Worm (Caenorhabditis elegans): ENCODE data around the gene Y41D4A.6.
A peak's percentile ranks its signal among the peaks of the same experiment; 100 is the strongest.

Y41D4A.6 gene

DNA sequence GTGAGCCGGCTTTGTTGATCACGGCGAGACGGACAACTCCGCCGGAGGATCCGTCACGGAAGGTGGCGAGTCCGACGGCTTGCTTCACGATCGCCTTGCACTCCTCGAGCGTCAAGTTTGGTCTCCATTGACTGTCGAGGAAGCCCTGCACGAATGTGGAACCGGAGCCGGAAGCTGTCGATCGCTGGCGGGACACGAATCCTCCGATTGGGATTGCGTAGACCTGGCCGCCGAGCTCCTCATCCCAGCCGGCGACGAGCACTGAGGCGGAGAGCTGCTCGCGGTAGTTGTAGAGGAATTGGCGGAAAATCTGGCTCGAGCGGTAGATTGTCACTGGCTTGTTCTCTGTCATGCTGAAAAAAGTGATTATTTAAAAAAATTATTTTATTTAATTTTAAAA, 36.3 kb downstream of the Y41D4A.6 start:
- no peak for TF ChIP-seq nhr-23 (tag; optimal IDR thresholded peaks at IDR 0.05)
- TF ChIP-seq nhr-25 (tag; optimal IDR thresholded peaks at IDR 0.05), result no peak
- no peak for TF ChIP-seq fkh-10 (GFP tag; optimal IDR thresholded peaks at IDR 0.05)
- TF ChIP-seq lin-39 (tag; optimal IDR thresholded peaks at IDR 0.05), result no peak
- TF ChIP-seq eor-1 (tag; optimal IDR thresholded peaks at IDR 0.05), result no peak
- no peak for TF ChIP-seq fkh-2 (tag; optimal IDR thresholded peaks at IDR 0.05)
- TF ChIP-seq ceh-28 (tag; optimal IDR thresholded peaks at IDR 0.05), result no peak
- TF ChIP-seq pha-4 (tag; optimal IDR thresholded peaks at IDR 0.05), result no peak
- no peak for TF ChIP-seq unc-62 (GFP tag; optimal IDR thresholded peaks at IDR 0.05)
- no peak for TF ChIP-seq nfya-1 (tag; optimal IDR thresholded peaks at IDR 0.05; ENCODE audit: insufficient read depth)
- no peak for TF ChIP-seq ztf-11 (tag; optimal IDR thresholded peaks at IDR 0.05)
- no peak for TF ChIP-seq ztf-4 (tag; optimal IDR thresholded peaks at IDR 0.05)
- TF ChIP-seq ceh-82 (tag; optimal IDR thresholded peaks at IDR 0.05), result no peak
- TF ChIP-seq lsy-12 (tag; optimal IDR thresholded peaks at IDR 0.05), result no peak
- no peak for TF ChIP-seq aly-2 (tag; optimal IDR thresholded peaks at IDR 0.05)
- TF ChIP-seq nhr-12 (tag; optimal IDR thresholded peaks at IDR 0.05), result no peak
- no peak for TF ChIP-seq elt-2 (tag; optimal IDR thresholded peaks at IDR 0.05)

DNA sequence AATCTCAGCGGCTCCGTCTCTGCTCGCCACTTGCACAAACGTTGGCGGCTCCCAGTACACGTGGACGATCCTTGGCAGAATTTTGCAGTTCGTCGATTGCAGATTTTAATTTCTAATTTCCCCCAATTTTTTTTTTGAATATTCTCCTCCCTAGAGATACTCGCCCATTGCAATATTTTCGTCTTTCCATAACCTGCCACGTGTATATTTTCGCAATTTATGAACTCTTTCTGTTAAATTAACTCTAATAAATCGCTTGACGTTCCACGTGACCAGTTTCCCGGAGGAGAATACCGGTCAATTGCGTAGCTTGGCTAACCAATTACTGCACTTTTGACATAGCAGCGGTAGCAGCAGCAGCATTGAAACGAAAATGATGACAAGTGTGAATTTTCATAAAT, 36.9 kb downstream of the Y41D4A.6 start:
- TF ChIP-seq nhr-25 (tag; optimal IDR thresholded peaks at IDR 0.05) (peak; percentile 28), hmg-11 (tag; optimal IDR thresholded peaks at IDR 0.05) (peak; percentile 3), ztf-11 (tag; optimal IDR thresholded peaks at IDR 0.05) (no peak), ZK546.5 (tag; optimal IDR thresholded peaks at IDR 0.05) (peak; percentile 8), nhr-77 (tag; optimal IDR thresholded peaks at IDR 0.05) (no peak), ztf-4 (tag; optimal IDR thresholded peaks at IDR 0.05) (no peak), nhr-43 (tag; optimal IDR thresholded peaks at IDR 0.05; ENCODE audit: poor library complexity, severe bottlenecking) (peak; percentile 32), jun-1 (tag; optimal IDR thresholded peaks at IDR 0.05) (no peak), elt-3 (tag; optimal IDR thresholded peaks at IDR 0.05) (no peak), lin-15B (tag; optimal IDR thresholded peaks at IDR 0.05) (no peak), ama-1 (optimal IDR thresholded peaks at IDR 0.05) (peak; percentile 57), nfya-1 (tag; optimal IDR thresholded peaks at IDR 0.05; ENCODE audit: insufficient read depth) (peak; percentile 14), elt-1 (tag; optimal IDR thresholded peaks at IDR 0.05) (no peak), lsy-12 (tag; optimal IDR thresholded peaks at IDR 0.05) (no peak), aly-2 (tag; optimal IDR thresholded peaks at IDR 0.05) (peak; percentile 80)

DNA sequence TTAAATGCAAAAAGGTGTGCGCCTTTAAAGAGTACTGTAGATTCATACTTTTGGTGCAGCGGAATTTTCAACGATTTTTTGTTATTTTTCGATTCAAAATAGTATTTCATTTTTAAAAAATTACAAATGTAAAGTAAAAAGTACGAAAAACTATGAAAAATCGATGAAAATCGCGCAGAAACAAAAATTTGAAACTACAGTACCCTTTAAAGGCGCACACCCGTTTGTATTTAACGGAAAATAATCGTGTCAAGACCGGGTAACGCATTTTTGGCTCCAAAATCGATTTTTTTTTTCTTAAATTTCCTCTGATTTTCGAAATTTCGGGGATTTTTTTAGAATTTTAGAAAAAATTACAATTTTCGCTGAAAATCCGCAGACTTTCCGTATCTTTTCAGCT, 37.3 kb downstream of the Y41D4A.6 start:
- no peak for TF ChIP-seq lsy-12 (tag; optimal IDR thresholded peaks at IDR 0.05)
- TF ChIP-seq R02D3.7 (tag; optimal IDR thresholded peaks at IDR 0.05), result no peak
- no peak for TF ChIP-seq ztf-11 (tag; optimal IDR thresholded peaks at IDR 0.05)
- TF ChIP-seq ztf-4 (tag; optimal IDR thresholded peaks at IDR 0.05), result no peak
- no peak for TF ChIP-seq lin-15B (tag; optimal IDR thresholded peaks at IDR 0.05)
- TF ChIP-seq tbx-2 (tag; optimal IDR thresholded peaks at IDR 0.05), result no peak
- no peak for TF ChIP-seq nhr-11 (tag; optimal IDR thresholded peaks at IDR 0.05)
- no peak for TF ChIP-seq nfya-1 (tag; optimal IDR thresholded peaks at IDR 0.05; ENCODE audit: insufficient read depth)
- no peak for TF ChIP-seq ceh-16 (tag; optimal IDR thresholded peaks at IDR 0.05)
- no peak for TF ChIP-seq snpc-4 (tag; optimal IDR thresholded peaks at IDR 0.05)
- no peak for TF ChIP-seq aly-2 (tag; optimal IDR thresholded peaks at IDR 0.05)
- TF ChIP-seq fkh-10 (GFP tag; optimal IDR thresholded peaks at IDR 0.05), result no peak

DNA sequence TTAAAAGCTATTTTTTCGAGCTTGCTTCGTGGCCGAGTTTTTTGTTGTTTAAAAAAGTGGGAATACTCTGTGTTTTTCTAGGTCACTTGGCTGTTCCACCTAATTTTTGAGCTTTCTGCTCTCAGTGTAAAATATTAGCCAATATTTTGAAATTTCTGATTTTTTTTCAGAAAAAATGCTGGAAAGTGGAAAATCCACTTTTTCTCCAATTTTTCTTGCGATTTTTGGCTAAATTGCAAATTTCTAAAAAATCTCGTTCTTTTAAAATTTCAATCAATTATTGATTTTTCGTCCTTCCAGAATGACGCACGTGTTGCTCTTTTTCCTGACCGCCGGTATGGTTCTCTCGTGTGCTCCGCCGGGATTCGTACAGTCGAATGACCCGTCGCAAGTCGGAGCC, 38.3 kb downstream of the Y41D4A.6 start, which contains the start of gene K08D12.4:
K08D12.4 (plus strand) TSS at position 301 of the 400 bp plus-strand sequence.
- TF ChIP-seq ceh-9 (tag; optimal IDR thresholded peaks at IDR 0.05), result no peak
- peak; percentile 2 for TF ChIP-seq ceh-28 (tag; optimal IDR thresholded peaks at IDR 0.05)

DNA sequence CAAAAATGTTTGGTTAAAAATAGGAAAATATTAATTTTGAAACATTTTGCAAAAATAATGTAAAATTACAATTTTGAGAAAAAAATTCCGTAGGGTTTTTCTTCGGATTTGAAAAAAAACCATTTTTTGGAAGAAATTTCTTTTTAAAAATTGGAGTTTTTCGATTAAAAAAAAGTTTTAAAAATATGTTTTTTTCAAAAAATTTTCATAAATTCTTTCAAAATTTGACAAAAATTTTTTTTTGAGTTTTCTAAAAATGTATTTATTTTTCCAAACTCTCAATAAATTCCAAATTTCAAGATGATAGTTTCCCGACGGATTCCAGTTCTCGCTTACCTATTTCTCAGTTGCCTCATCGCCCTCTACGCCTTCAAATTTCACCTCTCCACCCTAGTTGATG, 45.7 kb downstream of the Y41D4A.6 start, which contains the start of gene bus-2:
bus-2 (plus strand) TSS at position 301 of the 400 bp plus-strand sequence.
- TF ChIP-seq skn-1 (tag; optimal IDR thresholded peaks at IDR 0.05) (no peak), elt-2 (tag; optimal IDR thresholded peaks at IDR 0.05) (no peak), nhr-43 (tag; optimal IDR thresholded peaks at IDR 0.05; ENCODE audit: poor library complexity, severe bottlenecking) (no peak), daf-12 (tag; optimal IDR thresholded peaks at IDR 0.05) (no peak), lin-15B (tag; optimal IDR thresholded peaks at IDR 0.05) (no peak), nhr-23 (tag; optimal IDR thresholded peaks at IDR 0.05) (no peak), nhr-12 (tag; optimal IDR thresholded peaks at IDR 0.05) (no peak), elt-1 (tag; optimal IDR thresholded peaks at IDR 0.05) (no peak), jun-1 (tag; optimal IDR thresholded peaks at IDR 0.05) (no peak)

Data from whole organism, L3 larva.